Fruit fly (Drosophila melanogaster): ENCODE data around the gene CG5112.

dm6 chr3R:25451832-25452231 is 39.4 kb upstream of the CG5112 start:
- TF ChIP-seq kay (GFP tag; ENCODE audit: borderline replicate concordance) (no peak), tj (GFP tag; optimal IDR thresholded peaks at IDR 0.05) (no peak)
